Worm (Caenorhabditis elegans) whole organism, midembryonic: ENCODE results near the gene irld-40.

ENCODE experiments used
- flt-1 ChIP-seq: fragments of 200-800 bp; sonication (Bioruptor generic); IDR thresholded peaks from 2 replicates; pipeline ENCODE4 v1.3.6; 2022; ENCODE audit warnings: missing genetic modification characterization, missing compliant biosample characterization
- med-1 ChIP-seq: sonication (generic microtip); optimal IDR thresholded peaks from 2 replicates; lab custom pipeline; 2017; ENCODE audit warnings: missing genetic modification characterization, mild to moderate bottlenecking, missing compliant biosample characterization, antibody characterized with exemption, missing genetic modification reagents; ENCODE audit not compliant: insufficient read depth
- tab-1 ChIP-seq: fragments of 200-800 bp; sonication (Bioruptor generic); IDR thresholded peaks from 2 replicates; pipeline ENCODE4 v1.3.6; 2022; ENCODE audit warnings: missing genetic modification characterization, missing compliant biosample characterization
- ztf-23 ChIP-seq: fragments of 200-800 bp; sonication (Bioruptor generic); IDR thresholded peaks from 2 replicates; pipeline ENCODE4 v1.3.6; 2022; ENCODE audit warnings: missing genetic modification reagents, missing genetic modification characterization, missing compliant biosample characterization

ce11 chrV:1631148-1631547 lies 31.2 kb upstream of the irld-40 start, which contains the start of gene Y46H3D.8:
- TF ChIP-seq med-1 (GFP tag; lab: Kevin White, UChicago): no peak
- TF ChIP-seq tab-1 (GFP tag; lab: Robert Waterston, UW): no peak
- no peak for TF ChIP-seq ztf-23 (GFP tag; lab: Robert Waterston, UW)
- no peak for TF ChIP-seq flt-1 (GFP tag; lab: Robert Waterston, UW)
